Worm (Caenorhabditis elegans) whole organism, L2 larva: ENCODE measurements around the gene F44E5.1.

Source experiments
- egl-27 ChIP-seq: sonication (generic microtip); optimal IDR thresholded peaks from 3 replicates; lab custom pipeline; 2017; ENCODE audit warnings: missing biosample characterization, missing genetic modification reagents, missing genetic modification characterization
- zag-1 ChIP-seq: fragments of 150-350 bp; optimal IDR thresholded peaks from 2 replicates; lab custom pipeline; 2014; ENCODE audit warnings: missing biosample characterization, missing genetic modification characterization

- TF ChIP-seq egl-27 (tag; lab: Kevin White, UChicago) (no peak), zag-1 (tag; lab: Kevin White, UChicago) (no peak)
Measured at ce11 chrII:11766472-11766871, 7.9 kb downstream of the F44E5.1 start, which contains the start of gene F44E5.2.
